Worm (Caenorhabditis elegans): ENCODE results near the gene srz-15.

Gene srz-15

DNA sequence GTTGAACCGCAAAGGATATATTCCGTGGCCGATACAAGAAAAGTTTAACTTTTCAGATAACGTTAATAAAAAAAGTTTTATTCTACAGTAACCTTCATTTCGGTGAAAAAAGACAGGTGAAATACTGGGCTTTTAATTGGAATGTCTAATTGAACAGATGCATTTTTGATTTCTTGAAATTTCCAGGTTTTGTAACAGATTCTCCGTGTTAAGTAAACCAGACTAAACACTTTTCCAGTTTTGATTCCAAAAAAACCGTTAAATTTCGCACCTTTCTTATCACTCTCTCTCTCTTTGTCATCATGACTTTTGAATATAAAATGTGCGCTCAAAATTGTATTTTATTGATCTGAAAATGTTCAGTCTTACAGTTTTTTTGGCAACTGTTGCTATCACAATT, 2.7 kb downstream of the srz-15 start, which contains the start of gene C32H11.3:
Gene C32H11.3 (plus strand): TSS at position 301 of the 400 bp plus-strand sequence.
- TF ChIP-seq hlh-4 (tag; optimal IDR thresholded peaks at IDR 0.05), result peak; percentile 46
- no peak for TF ChIP-seq efl-3 (GFP tag; optimal IDR thresholded peaks at IDR 0.05)

- TF ChIP-seq mab-9 (GFP tag; IDR thresholded peaks at IDR 0.05) (no peak), vab-15 (tag; optimal IDR thresholded peaks at IDR 0.05) (no peak)
These were observed 5.0 kb downstream of the srz-15 start for ce11 chrIV:12920553-12920952.

DNA sequence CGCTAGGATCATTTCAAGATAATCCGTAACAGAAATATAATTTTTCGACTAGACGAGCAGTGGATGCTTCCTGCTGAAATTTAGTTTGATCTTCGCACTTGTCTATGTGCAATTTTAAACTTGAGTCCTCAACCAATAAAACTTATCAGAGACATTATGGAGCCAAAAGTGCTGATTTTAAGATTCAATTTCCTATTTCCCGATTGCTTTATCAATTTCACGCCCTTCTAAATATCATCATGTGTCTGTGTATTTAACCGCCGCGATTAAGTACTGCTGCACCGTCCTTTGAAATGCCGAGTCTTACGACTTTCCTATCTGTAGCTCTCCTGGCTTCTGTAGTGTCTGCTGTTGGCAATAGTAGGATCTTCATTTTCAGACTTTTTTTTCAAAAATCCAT, 5.4 kb downstream of the srz-15 start, which contains the start of gene C32H11.4:
Gene C32H11.4 (plus strand): TSS at position 238 of the 400 bp plus-strand sequence.
- no peak for TF ChIP-seq lin-13 (GFP tag; optimal IDR thresholded peaks at IDR 0.05)
- TF ChIP-seq elt-2 (tag; optimal IDR thresholded peaks at IDR 0.05), result peak; percentile 89

ce11 chrIV:12924332-12924731, 8.8 kb downstream of the srz-15 start, which contains the start of gene srlf-4:
Gene srlf-4 (minus strand): TSS chrIV:12924432.
- no peak for TF ChIP-seq sup-37 (GFP tag; optimal IDR thresholded peaks at IDR 0.05)
- no peak for TF ChIP-seq lin-15B (tag; optimal IDR thresholded peaks at IDR 0.05)
- TF ChIP-seq mdl-1 (tag; optimal IDR thresholded peaks at IDR 0.05), result no peak
- no peak for TF ChIP-seq nhr-20 (tag; optimal IDR thresholded peaks at IDR 0.05)
- TF ChIP-seq nhr-237 (tag; optimal IDR thresholded peaks at IDR 0.05), result no peak
- no peak for TF ChIP-seq ama-1 (optimal IDR thresholded peaks at IDR 0.05)
- no peak for TF ChIP-seq dsc-1 (tag; optimal IDR thresholded peaks at IDR 0.05)
- no peak for TF ChIP-seq grh-1 (GFP tag; IDR thresholded peaks at IDR 0.05)
- no peak for TF ChIP-seq aly-2 (tag; optimal IDR thresholded peaks at IDR 0.05)
- TF ChIP-seq mep-1 (tag; optimal IDR thresholded peaks at IDR 0.05), result no peak
- TF ChIP-seq egl-13 (tag; optimal IDR thresholded peaks at IDR 0.05), result no peak

- no peak for TF ChIP-seq ceh-82 (tag; optimal IDR thresholded peaks at IDR 0.05)
These were observed 11.1 kb downstream of the srz-15 start, which contains the start of gene srlf-5 for ce11 chrIV:12926639-12927038. Gene srlf-5 (minus strand): TSS chrIV:12926739.

DNA sequence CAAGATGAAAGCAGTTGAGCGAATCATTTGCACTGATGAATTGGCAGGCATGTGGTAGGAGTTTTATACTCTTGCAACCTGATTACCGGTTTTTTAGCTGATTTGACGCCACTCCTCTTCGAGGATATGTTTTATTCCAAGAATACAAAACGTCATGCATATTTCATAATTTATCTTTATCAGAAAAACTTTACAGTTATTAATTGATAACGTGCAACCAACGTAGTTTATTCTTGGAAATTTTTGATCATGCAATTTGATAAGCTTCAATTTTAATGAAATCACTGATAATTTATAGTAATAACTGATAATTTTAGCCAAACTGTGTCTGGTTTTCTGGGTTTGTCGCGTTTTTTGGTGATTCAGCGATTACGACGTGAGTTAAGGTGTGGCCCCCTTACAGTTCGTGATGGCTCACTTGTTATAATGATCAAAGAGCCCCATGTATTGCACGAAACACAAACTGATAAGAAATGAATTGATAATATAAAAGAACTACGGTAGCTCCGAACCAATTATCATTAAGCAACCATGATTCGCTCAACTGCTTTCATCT, 20.7 kb downstream of the srz-15 start, which contains the start of the genes cld-1 and dod-21:
Gene cld-1 (minus strand): TSS at position 51 of the 556 bp plus-strand sequence.
Gene dod-21 (plus strand): TSS at position 518 of the 556 bp plus-strand sequence.
- TF ChIP-seq pqm-1 (tag; optimal IDR thresholded peaks at IDR 0.05) (peak; percentile 5), nhr-28 (tag; optimal IDR thresholded peaks at IDR 0.05) (no peak), ztf-11 (tag; optimal IDR thresholded peaks at IDR 0.05) (no peak), nhr-71 (tag; optimal IDR thresholded peaks at IDR 0.05) (peak; percentile 40), elt-2 (tag; optimal IDR thresholded peaks at IDR 0.05) (peak; percentile 100), lin-14 (GFP tag; optimal IDR thresholded peaks at IDR 0.05) (no peak), nhr-90 (tag; optimal IDR thresholded peaks at IDR 0.05; ENCODE audit: poor library complexity) (peak; percentile 28), nhr-20 (tag; optimal IDR thresholded peaks at IDR 0.05) (peak; percentile 14), skn-1 (tag; optimal IDR thresholded peaks at IDR 0.05) (no peak), vab-15 (tag; optimal IDR thresholded peaks at IDR 0.05) (no peak), tlp-1 (tag; optimal IDR thresholded peaks at IDR 0.05) (peak; percentile 66), blmp-1 (tag; optimal IDR thresholded peaks at IDR 0.05) (no peak), lin-35 (GFP tag; optimal IDR thresholded peaks at IDR 0.05) (no peak)

DNA sequence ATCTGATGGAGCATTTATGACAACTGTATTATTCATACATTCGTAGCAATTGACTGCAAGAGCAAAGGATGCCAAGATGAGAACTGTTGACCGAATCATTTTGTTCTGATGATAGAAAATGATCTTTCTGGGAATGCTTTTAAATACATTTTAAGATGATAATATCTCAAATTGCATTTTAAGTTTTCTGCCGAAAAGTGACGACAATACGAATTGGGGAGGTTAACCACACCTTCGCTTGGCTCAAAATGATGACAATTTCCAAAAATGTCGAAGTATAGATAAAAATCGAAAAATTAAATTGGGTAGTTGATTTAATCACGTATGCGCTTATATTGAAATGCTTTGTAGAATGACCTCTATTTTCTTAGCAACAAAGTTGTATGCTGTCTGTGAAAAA, 25.7 kb downstream of the srz-15 start, which contains the start of gene dod-24:
Gene dod-24 (minus strand): TSS at position 101 of the 400 bp plus-strand sequence.
- TF ChIP-seq aha-1 (tag; optimal IDR thresholded peaks at IDR 0.05), result no peak
- no peak for TF ChIP-seq tbx-2 (tag; optimal IDR thresholded peaks at IDR 0.05)
- no peak for TF ChIP-seq ztf-4 (tag; optimal IDR thresholded peaks at IDR 0.05)
- no peak for TF ChIP-seq ceh-63 (GFP tag; optimal IDR thresholded peaks at IDR 0.05)
- TF ChIP-seq nhr-77 (tag; optimal IDR thresholded peaks at IDR 0.05), result no peak
- TF ChIP-seq unc-86 (tag; optimal IDR thresholded peaks at IDR 0.05), result no peak
- TF ChIP-seq fos-1 (tag; optimal IDR thresholded peaks at IDR 0.05), result no peak
- no peak for TF ChIP-seq fkh-8 (tag; optimal IDR thresholded peaks at IDR 0.05)
- TF ChIP-seq F16B12.6 (tag; optimal IDR thresholded peaks at IDR 0.05), result no peak
- TF ChIP-seq lsy-2 (tag; optimal IDR thresholded peaks at IDR 0.05), result no peak
- TF ChIP-seq alr-1 (tag; optimal IDR thresholded peaks at IDR 0.05; ENCODE audit: borderline replicate concordance), result no peak
- TF ChIP-seq lin-15B (tag; optimal IDR thresholded peaks at IDR 0.05), result no peak
- no peak for TF ChIP-seq nhr-76 (tag; optimal IDR thresholded peaks at IDR 0.05)
- TF ChIP-seq pax-3 (tag; optimal IDR thresholded peaks at IDR 0.05), result no peak
- TF ChIP-seq egl-13 (tag; optimal IDR thresholded peaks at IDR 0.05), result no peak

Data from whole organism, L1 larva.